Worm (Caenorhabditis elegans): Measurements from ENCODE around the gene prp-39.
A peak's percentile ranks its signal among the peaks of the same experiment; 100 is the strongest.

The prp-39 gene

ce11 chrV:5717237-5717935 is 35.0 kb upstream of the prp-39 start, which contains the start of gene rga-3:
TSS of gene rga-3 (plus strand) at chrV:5717885.
- TF ChIP-seq cnd-1 (tag; optimal IDR thresholded peaks at IDR 0.05), result no peak
- no peak for TF ChIP-seq lin-32 (GFP tag; optimal IDR thresholded peaks at IDR 0.05)
- no peak for TF ChIP-seq nhr-28 (tag; optimal IDR thresholded peaks at IDR 0.05)
- TF ChIP-seq bed-3 (GFP tag; optimal IDR thresholded peaks at IDR 0.05), result no peak
- no peak for TF ChIP-seq ceh-83 (GFP tag; optimal IDR thresholded peaks at IDR 0.05)
- no peak for TF ChIP-seq elt-3 (tag; optimal IDR thresholded peaks at IDR 0.05)
- no peak for TF ChIP-seq nhr-2 (tag; optimal IDR thresholded peaks at IDR 0.05)
- no peak for TF ChIP-seq zip-8 (tag; optimal IDR thresholded peaks at IDR 0.05)
- TF ChIP-seq ham-2 (GFP tag; optimal IDR thresholded peaks at IDR 0.05), result no peak
- no peak for TF ChIP-seq elt-1 (tag; optimal IDR thresholded peaks at IDR 0.05; ENCODE audit: borderline replicate concordance, insufficient read depth)
- TF ChIP-seq nhr-237 (tag; optimal IDR thresholded peaks at IDR 0.05), result no peak
- TF ChIP-seq tbx-8 (GFP tag; optimal IDR thresholded peaks at IDR 0.05), result no peak
- no peak for TF ChIP-seq flh-1 (GFP tag; optimal IDR thresholded peaks at IDR 0.05)
- TF ChIP-seq drap-1 (GFP tag; optimal IDR thresholded peaks at IDR 0.05), result no peak
- no peak for TF ChIP-seq mab-5 (tag; optimal IDR thresholded peaks at IDR 0.05)
- no peak for TF ChIP-seq pha-4 (tag; optimal IDR thresholded peaks at IDR 0.05)

ce11 chrV:5716508-5716907 is 34.1 kb upstream of the prp-39 start, which contains the start of gene K09H11.9:
TSS of gene K09H11.9 (minus strand) at chrV:5716608.
- TF ChIP-seq nhr-2 (tag; optimal IDR thresholded peaks at IDR 0.05) (no peak), elt-1 (tag; optimal IDR thresholded peaks at IDR 0.05; ENCODE audit: borderline replicate concordance, insufficient read depth) (no peak), drap-1 (GFP tag; optimal IDR thresholded peaks at IDR 0.05) (no peak), lin-32 (GFP tag; optimal IDR thresholded peaks at IDR 0.05) (no peak)

- TF ChIP-seq unc-120 (tag; optimal IDR thresholded peaks at IDR 0.05; ENCODE audit: poor library complexity, severe bottlenecking), result no peak
- TF ChIP-seq ces-1 (GFP tag; optimal IDR thresholded peaks at IDR 0.05), result no peak
- no peak for TF ChIP-seq ceh-43 (GFP tag; optimal IDR thresholded peaks at IDR 0.05)
- TF ChIP-seq nhr-12 (tag; optimal IDR thresholded peaks at IDR 0.05), result no peak
- no peak for TF ChIP-seq lsy-2 (tag; optimal IDR thresholded peaks at IDR 0.05)
- TF ChIP-seq nhr-28 (tag; optimal IDR thresholded peaks at IDR 0.05), result no peak
- no peak for TF ChIP-seq ham-2 (GFP tag; optimal IDR thresholded peaks at IDR 0.05)
- TF ChIP-seq ceh-83 (GFP tag; optimal IDR thresholded peaks at IDR 0.05), result no peak
- no peak for TF ChIP-seq M03D4.4 (tag; optimal IDR thresholded peaks at IDR 0.05)
- TF ChIP-seq ztf-11 (tag; optimal IDR thresholded peaks at IDR 0.05), result no peak
- TF ChIP-seq ceh-39 (tag; optimal IDR thresholded peaks at IDR 0.05), result no peak
Observed at ce11 chrV:5713510-5713909, 31.1 kb upstream of the prp-39 start.

ce11 chrV:5712652-5713051 is 30.2 kb upstream of the prp-39 start, which contains the start of gene gcst-1:
TSS of gene gcst-1 (plus strand) at chrV:5712928.
- TF ChIP-seq ham-2 (GFP tag; optimal IDR thresholded peaks at IDR 0.05), result no peak

ce11 chrV:5712189-5712588 is 29.8 kb upstream of the prp-39 start:
- TF ChIP-seq cnd-1 (tag; optimal IDR thresholded peaks at IDR 0.05) (no peak), mls-2 (tag; optimal IDR thresholded peaks at IDR 0.05) (no peak), hlh-1 (tag; optimal IDR thresholded peaks at IDR 0.05) (no peak), nhr-237 (tag; optimal IDR thresholded peaks at IDR 0.05) (no peak), unc-120 (tag; optimal IDR thresholded peaks at IDR 0.05; ENCODE audit: poor library complexity, severe bottlenecking) (no peak), ceh-83 (GFP tag; optimal IDR thresholded peaks at IDR 0.05) (no peak)

ce11 chrV:5708331-5708730 is 25.9 kb upstream of the prp-39 start:
- TF ChIP-seq lin-32 (GFP tag; optimal IDR thresholded peaks at IDR 0.05) (no peak), mep-1 (tag; optimal IDR thresholded peaks at IDR 0.05) (no peak), drap-1 (GFP tag; optimal IDR thresholded peaks at IDR 0.05) (no peak), ces-1 (GFP tag; optimal IDR thresholded peaks at IDR 0.05) (peak; percentile 78), bed-3 (GFP tag; optimal IDR thresholded peaks at IDR 0.05) (no peak), ceh-39 (tag; optimal IDR thresholded peaks at IDR 0.05) (no peak), tbx-8 (GFP tag; optimal IDR thresholded peaks at IDR 0.05) (no peak)
